Fruit fly (Drosophila melanogaster): ENCODE data around the gene Rsf1.

Gene Rsf1

DNA sequence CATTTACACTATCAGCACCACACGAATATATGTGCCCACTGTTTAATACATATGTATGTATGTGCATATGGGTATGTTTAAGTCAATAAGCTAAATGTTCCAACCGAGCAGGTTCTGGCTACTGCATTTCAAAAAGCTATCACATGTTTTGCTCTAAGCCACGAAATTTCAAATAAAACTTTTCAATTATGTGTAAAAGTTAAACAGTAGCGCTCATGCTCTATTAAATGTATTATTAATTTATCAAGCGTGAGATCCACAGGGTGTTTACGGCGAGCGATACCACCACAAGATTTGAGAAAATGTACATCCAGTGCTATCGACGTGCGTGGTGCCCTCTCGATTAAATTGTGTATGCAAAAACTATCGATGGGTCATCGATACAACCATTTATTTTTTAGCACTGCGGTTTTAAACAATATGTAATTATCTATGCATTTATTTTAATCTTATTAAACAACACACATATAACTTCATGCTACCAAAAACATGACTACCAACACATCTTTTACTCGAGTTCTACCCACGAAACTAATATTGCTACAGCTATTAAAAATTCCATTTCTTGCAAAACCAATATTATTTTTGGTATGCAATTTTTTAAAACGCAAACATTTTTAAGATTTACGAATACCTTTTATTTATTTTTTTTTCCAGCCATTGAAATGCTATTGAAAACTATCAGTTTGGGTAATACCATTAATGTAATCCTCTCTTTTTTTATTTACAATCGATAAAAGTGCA is 2.4 kb downstream of the Rsf1 start, which contains the start of gene Pten (continued):
- TF ChIP-seq sens-2 (GFP tag; IDR thresholded peaks at IDR 0.05) (no peak), CG10543 (GFP tag; optimal IDR thresholded peaks at IDR 0.05) (no peak), pfk (GFP tag; optimal IDR thresholded peaks at IDR 0.05) (peak; percentile 61), oc (tag; optimal IDR thresholded peaks at IDR 0.05) (no peak), CG10147 (GFP tag; optimal IDR thresholded peaks at IDR 0.05) (peak; percentile 38), CG1602 (GFP tag; optimal IDR thresholded peaks at IDR 0.05) (peak; percentile 64), Bteb2 (GFP tag; optimal IDR thresholded peaks at IDR 0.05) (peak; percentile 75), CG5245 (GFP tag; optimal IDR thresholded peaks at IDR 0.05) (peak; percentile 60), CG2875 (GFP tag; optimal IDR thresholded peaks at IDR 0.05) (no peak), Sry-δ (GFP tag; optimal IDR thresholded peaks at IDR 0.05) (peak; percentile 79), CG1792 (GFP tag; optimal IDR thresholded peaks at IDR 0.05) (peak; percentile 58), NfI (GFP tag; optimal IDR thresholded peaks at IDR 0.05) (peak; percentile 64), zen2 (GFP tag; IDR thresholded peaks at IDR 0.05; ENCODE audit: partially characterized antibody) (no peak; the same call in 2 of the 3 replicates), jumu (GFP tag; optimal IDR thresholded peaks at IDR 0.05) (peak; percentile 64), btn (GFP tag; optimal IDR thresholded peaks at IDR 0.05) (peak; percentile 23), hb (GFP tag; IDR thresholded peaks at IDR 0.05; ENCODE audit: partially characterized antibody) (peak; percentile 87; the same call in 2 of the 3 replicates), Hsf (GFP tag; optimal IDR thresholded peaks at IDR 0.05) (peak; percentile 63), CG12219 (GFP tag; optimal IDR thresholded peaks at IDR 0.05) (peak; percentile 27), CG10959 (GFP tag; IDR thresholded peaks at IDR 0.05) (no peak), nerfin-1 (tag; optimal IDR thresholded peaks at IDR 0.05) (peak; percentile 48), D19A (tag; optimal IDR thresholded peaks at IDR 0.05) (peak; percentile 32), nerfin-2 (GFP tag; IDR thresholded peaks at IDR 0.05; ENCODE audit: partially characterized antibody) (peak; percentile 89), repo (GFP tag; optimal IDR thresholded peaks at IDR 0.05) (peak; percentile 42), Mad (GFP tag; optimal IDR thresholded peaks at IDR 0.05) (peak; percentile 43), rib (GFP tag; IDR thresholded peaks at IDR 0.05) (no peak), CG6272 (GFP tag; IDR thresholded peaks at IDR 0.05) (no peak), sc (optimal IDR thresholded peaks at IDR 0.05) (no peak), sc (GFP tag; optimal IDR thresholded peaks at IDR 0.05) (peak; percentile 9), Neu2 (GFP tag; optimal IDR thresholded peaks at IDR 0.05; ENCODE audit: borderline replicate concordance) (no peak), B-H1 (GFP tag; IDR thresholded peaks at IDR 0.05) (peak; percentile 58; the same call in 2 of the 3 replicates), sna (GFP tag; IDR thresholded peaks at IDR 0.05; ENCODE audit: partially characterized antibody) (peak; percentile 79; the same call in 1 of the 2 replicates), zen (tag; optimal IDR thresholded peaks at IDR 0.05) (peak; percentile 77), CG2202 (tag; optimal IDR thresholded peaks at IDR 0.05) (no peak), CG12071 (GFP tag; optimal IDR thresholded peaks at IDR 0.05) (no peak), CG5180 (GFP tag; optimal IDR thresholded peaks at IDR 0.05) (no peak), CrebB (tag; optimal IDR thresholded peaks at IDR 0.05) (no peak), HLH3B (GFP tag; IDR thresholded peaks at IDR 0.05) (no peak), CG10565 (GFP tag; optimal IDR thresholded peaks at IDR 0.05) (peak; percentile 69), Poxn (GFP tag; IDR thresholded peaks at IDR 0.05) (no peak), nom (GFP tag; optimal IDR thresholded peaks at IDR 0.05) (peak; percentile 29), CG12744 (GFP tag; optimal IDR thresholded peaks at IDR 0.05) (peak; percentile 16), org-1 (GFP tag; optimal IDR thresholded peaks at IDR 0.05) (no peak), onecut (GFP tag; IDR thresholded peaks at IDR 0.05) (no peak; the same call in 1 of the 2 replicates), Ets97D (GFP tag; optimal IDR thresholded peaks at IDR 0.05) (peak; percentile 69), run (tag; optimal IDR thresholded peaks at IDR 0.05) (no peak), sob (GFP tag; IDR thresholded peaks at IDR 0.05) (0 out of 2 replicates have a peak, but pooled peaks have one; percentile 54), CG18476 (GFP tag; optimal IDR thresholded peaks at IDR 0.05) (peak; percentile 68), Trl (optimal IDR thresholded peaks at IDR 0.05) (no peak), Trl (GFP tag; optimal IDR thresholded peaks at IDR 0.05) (peak; percentile 78), chm (GFP tag; IDR thresholded peaks at IDR 0.05) (no peak)

All from whole organism, embryonic.